Worm (Caenorhabditis elegans) whole organism, L1 larva: Measurements from ENCODE around the gene fbxc-17.
"Not testable (repeated sequence)": the region's sequence is repeated elsewhere in the genome, so short reads cannot be mapped to it uniquely, and the experiment has no call there.

ENCODE experiments used
- C16A3.4 ChIP-seq: fragments of 150-350 bp; optimal IDR thresholded peaks from 2 replicates; lab custom pipeline; 2014; ENCODE audit warnings: missing biosample characterization, missing genetic modification characterization
- F16B12.6 ChIP-seq: fragments of 150-350 bp; optimal IDR thresholded peaks from 2 replicates; lab custom pipeline; 2014; ENCODE audit warnings: missing biosample characterization, missing genetic modification characterization
- Y116A8C.19 ChIP-seq: sonication (generic microtip); optimal IDR thresholded peaks from 2 replicates; lab custom pipeline; 2016; ENCODE audit warnings: missing compliant biosample characterization, missing genetic modification characterization, borderline replicate concordance
- blmp-1 ChIP-seq: fragments of 150-350 bp; optimal IDR thresholded peaks from 2 replicates; lab custom pipeline; 2014; ENCODE audit warnings: missing biosample characterization, missing genetic modification characterization
- ceh-88 ChIP-seq: fragments of 200-800 bp; sonication (Bioruptor generic); IDR thresholded peaks from 2 replicates; pipeline ENCODE4 v1.3.6; 2022; ENCODE audit warnings: missing genetic modification characterization, missing compliant biosample characterization
- ceh-90 ChIP-seq: sonication (generic microtip); optimal IDR thresholded peaks from 2 replicates; lab custom pipeline; 2016; ENCODE audit warnings: missing genetic modification characterization, missing compliant biosample characterization
- efl-1 ChIP-seq, 4 experiments: fragments of 150-350 bp; optimal IDR thresholded peaks in 3 of 4; peaks in 1 of 4; 1 replicate in 1 of 4; 2 replicates in 3 of 4; lab custom pipeline; 2014; ENCODE audit warnings: missing biosample characterization in 2 of 4, missing genetic modification characterization in 2 of 4, missing genetic modification reagents in 2 of 4
- efl-3 ChIP-seq: fragments of 200-800 bp; sonication (Bioruptor generic); optimal IDR thresholded peaks from 2 replicates; lab custom pipeline; 2018; ENCODE audit warnings: mild to moderate bottlenecking, missing genetic modification characterization, missing compliant biosample characterization
- egl-13 ChIP-seq: sonication (generic microtip); optimal IDR thresholded peaks from 2 replicates; lab custom pipeline; 2016; ENCODE audit warnings: missing genotype, missing genetic modification reagents, missing genetic modification characterization, missing compliant biosample characterization
- egl-27 ChIP-seq, 2 experiments: fragments of 150-350 bp in 1 of 2; sonication (generic microtip); optimal IDR thresholded peaks; 3 replicates each; lab custom pipeline; 2017 to 2018; ENCODE audit warnings: missing biosample characterization in 2 of 2, missing genetic modification characterization in 2 of 2, missing genetic modification reagents in 2 of 2
- ets-5 ChIP-seq: fragments of 200-800 bp; sonication (Bioruptor generic); IDR thresholded peaks from 2 replicates; pipeline ENCODE4 v1.3.6; 2022; ENCODE audit warnings: missing genetic modification characterization, missing compliant biosample characterization
- fkh-10 ChIP-seq: sonication (generic microtip); optimal IDR thresholded peaks from 2 replicates; lab custom pipeline; 2017; ENCODE audit warnings: missing biosample characterization, missing genetic modification reagents, missing genetic modification characterization
- fkh-8 ChIP-seq: sonication (generic microtip); optimal IDR thresholded peaks from 2 replicates; lab custom pipeline; 2016; ENCODE audit warnings: mild to moderate bottlenecking, missing genetic modification characterization, missing compliant biosample characterization
- fos-1 ChIP-seq: fragments of 150-350 bp; optimal IDR thresholded peaks from 2 replicates; lab custom pipeline; 2014; ENCODE audit warnings: missing biosample characterization, missing genetic modification characterization
- hlh-17 ChIP-seq: fragments of 200-800 bp; sonication (Bioruptor generic); optimal IDR thresholded peaks from 2 replicates; lab custom pipeline; 2018; ENCODE audit warnings: missing genetic modification characterization, mild to moderate bottlenecking, missing compliant biosample characterization, moderate library complexity, borderline replicate concordance
- irx-1 ChIP-seq: sonication (generic microtip); optimal IDR thresholded peaks from 2 replicates; lab custom pipeline; 2016; ENCODE audit warnings: missing genetic modification characterization, missing compliant biosample characterization
- isw-1 ChIP-seq: fragments of 200-800 bp; sonication (Bioruptor generic); IDR thresholded peaks from 2 replicates; pipeline ENCODE4 v1.3.6; 2022; ENCODE audit warnings: missing genetic modification characterization, missing compliant biosample characterization
- jun-1 ChIP-seq: fragments of 150-350 bp; optimal IDR thresholded peaks from 2 replicates; lab custom pipeline; 2014; ENCODE audit warnings: missing biosample characterization, missing genetic modification reagents, missing genetic modification characterization
- lin-13 ChIP-seq: fragments of 150-350 bp; optimal IDR thresholded peaks from 2 replicates; lab custom pipeline; 2014; ENCODE audit warnings: missing biosample characterization, missing genetic modification reagents, missing genetic modification characterization
- lin-14 ChIP-seq: fragments of 200-800 bp; sonication (Bioruptor generic); optimal IDR thresholded peaks from 2 replicates; lab custom pipeline; 2018; ENCODE audit warnings: mild to moderate bottlenecking, missing genetic modification characterization, moderate library complexity, missing compliant biosample characterization
- lin-39 ChIP-seq: fragments of 150-350 bp; optimal IDR thresholded peaks from 2 replicates; lab custom pipeline; 2014; ENCODE audit warnings: missing biosample characterization, missing genetic modification reagents, missing genetic modification characterization
- mdl-1 ChIP-seq, 2 experiments: fragments of 150-350 bp; optimal IDR thresholded peaks; 2 replicates each; lab custom pipeline; 2014 to 2017; ENCODE audit warnings: missing biosample characterization in 2 of 2, missing genetic modification characterization in 2 of 2, inconsistent platforms in 1 of 2
- nhr-12 ChIP-seq: sonication (generic microtip); optimal IDR thresholded peaks from 2 replicates; lab custom pipeline; 2017; ENCODE audit warnings: missing biosample characterization, missing genetic modification characterization
- nhr-237 ChIP-seq: fragments of 150-350 bp; optimal IDR thresholded peaks from 2 replicates; lab custom pipeline; 2014; ENCODE audit warnings: missing biosample characterization, missing genetic modification characterization
- nhr-47 ChIP-seq: sonication (generic microtip); optimal IDR thresholded peaks from 2 replicates; lab custom pipeline; 2016; ENCODE audit warnings: mild to moderate bottlenecking, missing genetic modification characterization, moderate library complexity, missing compliant biosample characterization
- nhr-77 ChIP-seq: fragments of 150-350 bp; optimal IDR thresholded peaks from 2 replicates; lab custom pipeline; 2014; ENCODE audit warnings: missing biosample characterization, missing genetic modification characterization
- nhr-84 ChIP-seq: sonication (generic microtip); optimal IDR thresholded peaks from 2 replicates; lab custom pipeline; 2017; ENCODE audit warnings: missing biosample characterization, missing genetic modification characterization
- nhr-85 ChIP-seq: sonication (generic microtip); peaks from one replicate; lab custom pipeline; 2016; ENCODE audit warnings: missing genetic modification characterization, inconsistent platforms, missing compliant biosample characterization
- pag-3 ChIP-seq: sonication (generic microtip); optimal IDR thresholded peaks from 2 replicates; lab custom pipeline; 2017; ENCODE audit warnings: missing genetic modification characterization, mild to moderate bottlenecking, missing compliant biosample characterization, antibody characterized with exemption, borderline replicate concordance; ENCODE audit not compliant: insufficient read depth
- pqm-1 ChIP-seq: sonication (generic microtip); optimal IDR thresholded peaks from 3 replicates; lab custom pipeline; 2017; ENCODE audit warnings: missing biosample characterization, missing genetic modification characterization
- sup-37 ChIP-seq: fragments of 200-800 bp; sonication (Bioruptor generic); optimal IDR thresholded peaks from 2 replicates; lab custom pipeline; 2018; ENCODE audit warnings: mild to moderate bottlenecking, missing genetic modification characterization, missing compliant biosample characterization
- swsn-7 ChIP-seq: sonication (generic microtip); optimal IDR thresholded peaks from 2 replicates; lab custom pipeline; 2016; ENCODE audit warnings: missing genetic modification characterization, missing compliant biosample characterization
- tbx-2 ChIP-seq: sonication (generic microtip); optimal IDR thresholded peaks from 2 replicates; lab custom pipeline; 2016; ENCODE audit warnings: missing genetic modification characterization, missing compliant biosample characterization
- unc-130 ChIP-seq: fragments of 150-350 bp; optimal IDR thresholded peaks from 2 replicates; lab custom pipeline; 2017; ENCODE audit warnings: missing biosample characterization, missing genetic modification characterization, inconsistent platforms
- unc-30 ChIP-seq: sonication (generic microtip); optimal IDR thresholded peaks from 2 replicates; lab custom pipeline; 2017; ENCODE audit warnings: missing biosample characterization, missing genetic modification characterization
- unc-86 ChIP-seq: sonication (generic microtip); optimal IDR thresholded peaks from 2 replicates; lab custom pipeline; 2016; ENCODE audit warnings: missing genetic modification characterization, missing compliant biosample characterization
- ztf-11 ChIP-seq, 2 experiments: sonication (generic microtip); optimal IDR thresholded peaks; 2 replicates each; lab custom pipeline; 2016 to 2017; ENCODE audit warnings: missing genetic modification characterization in 2 of 2, missing biosample characterization in 1 of 2, missing compliant biosample characterization in 1 of 2
- ztf-4 ChIP-seq: fragments of 150-350 bp; optimal IDR thresholded peaks from 2 replicates; lab custom pipeline; 2014; ENCODE audit warnings: missing biosample characterization, missing genetic modification characterization

fbxc-17 gene

ce11 chrII:985703-986102, 6.7 kb upstream of the fbxc-17 start, which contains the start of gene fbxc-40:
Gene fbxc-40, plus strand, starts transcription at chrII:986003.
- not testable (repeated sequence) for TF ChIP-seq nhr-85 (tag; lab: Kevin White, UChicago); ets-5 (GFP tag; lab: Robert Waterston, UW); lin-39 (tag; lab: Kevin White, UChicago)

DNA sequence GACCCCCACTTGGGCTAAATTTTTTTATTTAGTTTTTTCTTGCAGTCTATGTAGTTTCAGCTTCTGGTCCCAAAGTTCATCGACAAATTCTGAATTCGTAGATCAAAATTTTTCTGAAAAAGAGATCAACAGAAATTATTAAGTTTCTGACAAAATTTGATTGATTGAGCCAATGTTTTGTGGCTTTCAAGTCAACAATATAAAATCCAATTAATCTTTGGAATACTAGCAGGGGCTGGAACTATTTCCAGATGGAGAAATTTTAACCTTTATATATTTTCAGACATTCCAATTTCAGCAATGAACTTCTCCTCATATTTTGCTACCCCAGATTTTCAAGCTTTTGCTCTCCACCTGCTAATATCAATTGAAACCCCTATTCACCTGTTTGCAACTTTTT, 3.8 kb upstream of the fbxc-17 start, which contains the start of gene srh-274:
Gene srh-274 (plus strand): TSS at position 301 of the 400 bp plus-strand sequence.
- TF ChIP-seq blmp-1 (tag; lab: Kevin White, UChicago) (no peak), lin-39 (tag; lab: Kevin White, UChicago) (no peak), mdl-1 (tag; optimal IDR thresholded peaks at IDR 0.05; lab: Kevin White, UChicago) (no peak), nhr-47 (no peak), unc-86 (tag; lab: Kevin White, UChicago) (no peak), fkh-10 (no peak), ztf-11 (tag; optimal IDR thresholded peaks at IDR 0.05; lab: Kevin White, UChicago) (no peak), ceh-90 (tag; lab: Kevin White, UChicago) (no peak), tbx-2 (tag; lab: Kevin White, UChicago) (no peak), lin-13 (GFP tag; lab: Kevin White, UChicago) (no peak), egl-27 (tag; optimal IDR thresholded peaks at IDR 0.05; lab: Kevin White, UChicago) (no peak), F16B12.6 (no peak), egl-13 (tag; lab: Kevin White, UChicago) (no peak), swsn-7 (no peak), ceh-88 (GFP tag; lab: Robert Waterston, UW) (no peak), pqm-1 (no peak), efl-3 (GFP tag; lab: Kevin White, UChicago) (no peak), nhr-237 (tag; lab: Kevin White, UChicago) (no peak), isw-1 (GFP tag; lab: Robert Waterston, UW) (no peak), unc-30 (tag; lab: Kevin White, UChicago) (no peak)
- TF ChIP-seq, all 84 proteins: peak for 0

DNA sequence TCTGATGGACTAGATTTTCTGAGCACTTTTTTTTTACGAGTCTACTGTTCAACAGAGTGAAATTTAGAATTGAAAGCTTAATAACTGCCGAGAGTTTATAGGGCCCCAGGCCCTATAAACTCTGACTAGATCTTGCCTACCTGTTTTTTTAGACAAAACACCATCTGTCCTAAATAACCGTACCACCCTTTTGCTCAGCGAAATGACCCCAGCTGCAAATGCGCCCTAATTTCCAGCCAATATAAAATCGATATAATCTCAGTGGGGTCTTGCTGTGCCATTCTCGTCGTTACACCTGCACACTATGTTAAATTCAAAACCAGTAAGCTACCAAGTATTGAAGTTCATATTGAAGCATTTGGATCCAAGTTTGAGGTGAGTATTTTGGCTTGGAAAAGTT, 5.0 kb downstream of the fbxc-17 start, which contains the start of gene fbxc-14:
Gene fbxc-14 (plus strand): TSS at position 301 of the 400 bp plus-strand sequence.
- no peak for TF ChIP-seq egl-13 (tag; lab: Kevin White, UChicago)
- TF ChIP-seq jun-1 (tag; lab: Kevin White, UChicago), result no peak
- no peak for TF ChIP-seq fkh-10
- no peak for TF ChIP-seq nhr-77 (tag; lab: Kevin White, UChicago)
- no peak for TF ChIP-seq nhr-84
- no peak for TF ChIP-seq ztf-4 (tag; lab: Kevin White, UChicago)
- no peak for TF ChIP-seq lin-14
- TF ChIP-seq fos-1 (tag; lab: Kevin White, UChicago), result no peak
- TF ChIP-seq F16B12.6, result no peak
- no peak for TF ChIP-seq fkh-8
- no peak for TF ChIP-seq Y116A8C.19 (tag; lab: Kevin White, UChicago)
- TF ChIP-seq unc-130, result no peak
- TF ChIP-seq nhr-12 (tag; lab: Kevin White, UChicago), result no peak
- TF ChIP-seq, all 84 proteins: peak for 0

ce11 chrII:972850-973249, 6.2 kb downstream of the fbxc-17 start, which contains the start of gene C32B5.15:
Gene C32B5.15, minus strand, starts transcription at chrII:972950.
- TF ChIP-seq efl-1 (optimal IDR thresholded peaks at IDR 0.05; lab: Kevin White, UChicago) (no peak), efl-1 (GFP tag; optimal IDR thresholded peaks at IDR 0.05 in 1 of 2; lab: Kevin White, UChicago) (no peak), pag-3 (tag; lab: Kevin White, UChicago) (no peak), egl-27 (tag; optimal IDR thresholded peaks at IDR 0.05; lab: Kevin White, UChicago) (no peak), irx-1 (no peak), ceh-90 (tag; lab: Kevin White, UChicago) (no peak), fos-1 (tag; lab: Kevin White, UChicago) (no peak), sup-37 (GFP tag; lab: Kevin White, UChicago) (no peak), C16A3.4 (tag; lab: Kevin White, UChicago) (no peak), hlh-17 (GFP tag; lab: Kevin White, UChicago) (no peak)
